Fruit fly (Drosophila melanogaster): Measurements from ENCODE around the gene Saysd1.

dm6 chr3R:25207405-25208003 lies 7.5 kb downstream of the Saysd1 start:
- TF ChIP-seq ovo (GFP tag; optimal IDR thresholded peaks at IDR 0.05) (no peak), CG12768 (GFP tag; optimal IDR thresholded peaks at IDR 0.05) (no peak), cic (GFP tag; optimal IDR thresholded peaks at IDR 0.05) (no peak), Crg-1 (GFP tag; optimal IDR thresholded peaks at IDR 0.05) (no peak), kay (GFP tag; ENCODE audit: borderline replicate concordance) (no peak)
